Worm (Caenorhabditis elegans) whole organism, L3 larva: Measurements from ENCODE around the gene EGAP5.1.

Experiments used
- R02D3.7 ChIP-seq: fragments of 150-350 bp; optimal IDR thresholded peaks from 2 replicates; lab custom pipeline; 2014; ENCODE audit warnings: missing biosample characterization, missing genetic modification characterization
- ZK546.5 ChIP-seq: sonication (generic microtip); optimal IDR thresholded peaks from 2 replicates; lab custom pipeline; 2017; ENCODE audit warnings: missing biosample characterization, missing genetic modification characterization
- aly-2 ChIP-seq: fragments of 150-350 bp; optimal IDR thresholded peaks from 2 replicates; lab custom pipeline; 2014; ENCODE audit warnings: missing biosample characterization, missing genetic modification characterization
- ama-1 ChIP-seq: fragments of 150-350 bp; optimal IDR thresholded peaks from 2 replicates; lab custom pipeline; 2018
- ceh-16 ChIP-seq: sonication (generic microtip); optimal IDR thresholded peaks from 2 replicates; lab custom pipeline; 2017; ENCODE audit warnings: missing biosample characterization, missing genetic modification characterization
- ceh-28 ChIP-seq: fragments of 150-350 bp; optimal IDR thresholded peaks from 2 replicates; lab custom pipeline; 2014; ENCODE audit warnings: missing biosample characterization, missing genetic modification reagents, missing genetic modification characterization
- ceh-82 ChIP-seq: fragments of 150-350 bp; optimal IDR thresholded peaks from 2 replicates; lab custom pipeline; 2014; ENCODE audit warnings: missing biosample characterization, missing genetic modification characterization
- ceh-9 ChIP-seq: sonication (generic microtip); optimal IDR thresholded peaks from 2 replicates; lab custom pipeline; 2018; ENCODE audit warnings: missing biosample characterization, missing genetic modification characterization
- daf-12 ChIP-seq: fragments of 150-350 bp; optimal IDR thresholded peaks from 2 replicates; lab custom pipeline; 2014; ENCODE audit warnings: missing biosample characterization, missing genetic modification reagents, missing genetic modification characterization
- egl-27 ChIP-seq: sonication (generic microtip); optimal IDR thresholded peaks from 4 replicates; lab custom pipeline; 2017; ENCODE audit warnings: missing biosample characterization, missing genetic modification reagents, missing genetic modification characterization
- egl-5 ChIP-seq: fragments of 150-350 bp; optimal IDR thresholded peaks from 2 replicates; lab custom pipeline; 2017; ENCODE audit warnings: missing biosample characterization, missing genetic modification reagents, missing genetic modification characterization, inconsistent platforms
- elt-1 ChIP-seq: fragments of 150-350 bp; optimal IDR thresholded peaks from 2 replicates; lab custom pipeline; 2014; ENCODE audit warnings: missing biosample characterization, missing genetic modification characterization
- elt-2 ChIP-seq: sonication (generic microtip); optimal IDR thresholded peaks from 2 replicates; lab custom pipeline; 2016; ENCODE audit warnings: missing genetic modification reagents, mild to moderate bottlenecking, missing genetic modification characterization, missing compliant biosample characterization
- elt-3 ChIP-seq, 3 experiments: fragments of 150-350 bp in 1 of 3; sonication (generic microtip) in 2 of 3; optimal IDR thresholded peaks; 2 replicates in 2 of 3; 4 replicates in 1 of 3; lab custom pipeline; 2014 to 2017; ENCODE audit warnings: missing biosample characterization in 3 of 3, missing genetic modification characterization in 3 of 3
- fkh-10 ChIP-seq: sonication (generic microtip); optimal IDR thresholded peaks from 2 replicates; lab custom pipeline; 2017; ENCODE audit warnings: missing biosample characterization, missing genetic modification reagents, missing genetic modification characterization
- fkh-2 ChIP-seq: fragments of 150-350 bp; optimal IDR thresholded peaks from 2 replicates; lab custom pipeline; 2014; ENCODE audit warnings: missing biosample characterization, missing genetic modification reagents, missing genetic modification characterization
- fos-1 ChIP-seq: fragments of 150-350 bp; optimal IDR thresholded peaks from 2 replicates; lab custom pipeline; 2014; ENCODE audit warnings: missing biosample characterization, missing genetic modification characterization
- hmg-11 ChIP-seq: sonication (generic microtip); optimal IDR thresholded peaks from 2 replicates; lab custom pipeline; 2016; ENCODE audit warnings: missing genetic modification characterization, missing compliant biosample characterization
- lin-39 ChIP-seq: fragments of 150-350 bp; optimal IDR thresholded peaks from 2 replicates; lab custom pipeline; 2018; ENCODE audit warnings: missing biosample characterization, missing genetic modification reagents, missing genetic modification characterization
- lsy-12 ChIP-seq: sonication (generic microtip); optimal IDR thresholded peaks from 2 replicates; lab custom pipeline; 2016; ENCODE audit warnings: mild to moderate bottlenecking, missing genetic modification characterization, missing compliant biosample characterization
- mdl-1 ChIP-seq: fragments of 150-350 bp; optimal IDR thresholded peaks from 2 replicates; lab custom pipeline; 2014; ENCODE audit warnings: missing biosample characterization, missing genetic modification characterization
- mml-1 ChIP-seq: fragments of 150-350 bp; sonication (generic microtip); optimal IDR thresholded peaks from 3 replicates; lab custom pipeline; 2014; ENCODE audit warnings: missing biosample characterization, missing genetic modification characterization
- nhr-11 ChIP-seq: fragments of 150-350 bp; optimal IDR thresholded peaks from 2 replicates; lab custom pipeline; 2014; ENCODE audit warnings: missing biosample characterization, missing genetic modification characterization
- nhr-23 ChIP-seq: fragments of 150-350 bp; optimal IDR thresholded peaks from 2 replicates; lab custom pipeline; 2014; ENCODE audit warnings: missing biosample characterization, missing genetic modification reagents, missing genetic modification characterization
- nhr-237 ChIP-seq: fragments of 150-350 bp; optimal IDR thresholded peaks from 2 replicates; lab custom pipeline; 2014; ENCODE audit warnings: missing biosample characterization, missing genetic modification characterization
- nhr-25 ChIP-seq: sonication (generic microtip); optimal IDR thresholded peaks from 2 replicates; lab custom pipeline; 2017; ENCODE audit warnings: missing biosample characterization, missing genetic modification characterization
- nhr-28 ChIP-seq: fragments of 150-350 bp; optimal IDR thresholded peaks from 2 replicates; lab custom pipeline; 2014; ENCODE audit warnings: missing biosample characterization, missing genetic modification characterization
- nhr-43 ChIP-seq: sonication (generic microtip); optimal IDR thresholded peaks from 2 replicates; lab custom pipeline; 2016; ENCODE audit warnings: mild to moderate bottlenecking, missing genetic modification characterization, missing compliant biosample characterization; ENCODE audit not compliant: poor library complexity, severe bottlenecking
- nhr-67 ChIP-seq: fragments of 150-350 bp; optimal IDR thresholded peaks from 2 replicates; lab custom pipeline; 2014; ENCODE audit warnings: missing biosample characterization, missing genetic modification characterization
- nhr-76 ChIP-seq: fragments of 150-350 bp; sonication (generic microtip); optimal IDR thresholded peaks from 5 replicates; lab custom pipeline; 2014; ENCODE audit warnings: missing biosample characterization, missing genetic modification characterization
- nhr-77 ChIP-seq: fragments of 150-350 bp; optimal IDR thresholded peaks from 2 replicates; lab custom pipeline; 2014; ENCODE audit warnings: missing biosample characterization, missing genetic modification characterization
- pha-4 ChIP-seq: fragments of 150-350 bp; optimal IDR thresholded peaks from 2 replicates; lab custom pipeline; 2014; ENCODE audit warnings: missing biosample characterization, missing genetic modification reagents, missing genetic modification characterization
- pqm-1 ChIP-seq: fragments of 150-350 bp; optimal IDR thresholded peaks from 2 replicates; lab custom pipeline; 2017; ENCODE audit warnings: missing biosample characterization, missing genetic modification characterization, inconsistent platforms
- skn-1 ChIP-seq: fragments of 150-350 bp; optimal IDR thresholded peaks from 2 replicates; lab custom pipeline; 2014; ENCODE audit warnings: missing biosample characterization, missing genetic modification characterization
- snpc-4 ChIP-seq: fragments of 150-350 bp; optimal IDR thresholded peaks from 2 replicates; lab custom pipeline; 2014; ENCODE audit warnings: missing biosample characterization, missing genetic modification characterization
- tbx-2 ChIP-seq: sonication (generic microtip); optimal IDR thresholded peaks from 2 replicates; lab custom pipeline; 2016; ENCODE audit warnings: mild to moderate bottlenecking, missing genetic modification characterization, missing compliant biosample characterization
- unc-39 ChIP-seq: sonication (generic microtip); optimal IDR thresholded peaks from 4 replicates; lab custom pipeline; 2017; ENCODE audit warnings: missing biosample characterization, missing genetic modification characterization
- unc-62 ChIP-seq: fragments of 150-350 bp; sonication (generic microtip); optimal IDR thresholded peaks from 4 replicates; lab custom pipeline; 2014; ENCODE audit warnings: missing biosample characterization, missing genetic modification reagents, missing genetic modification characterization
- zag-1 ChIP-seq: fragments of 150-350 bp; optimal IDR thresholded peaks from 2 replicates; lab custom pipeline; 2014; ENCODE audit warnings: missing biosample characterization, missing genetic modification characterization
- ztf-11 ChIP-seq: fragments of 150-350 bp; optimal IDR thresholded peaks from 2 replicates; lab custom pipeline; 2014; ENCODE audit warnings: missing biosample characterization, missing genetic modification characterization
- ztf-4 ChIP-seq: fragments of 150-350 bp; optimal IDR thresholded peaks from 2 replicates; lab custom pipeline; 2014; ENCODE audit warnings: missing biosample characterization, missing genetic modification characterization

Gene EGAP5.1

ce11 chrX:5152931-5153330 lies 9.9 kb upstream of the EGAP5.1 start:
- TF ChIP-seq nhr-28 (tag; lab: Kevin White, UChicago), result no peak
- no peak for TF ChIP-seq elt-3 (tag; optimal IDR thresholded peaks at IDR 0.05; lab: Kevin White, UChicago)
- TF ChIP-seq fkh-10 (GFP tag; lab: Kevin White, UChicago), result no peak
- no peak for TF ChIP-seq ZK546.5 (tag; lab: Kevin White, UChicago)
- TF ChIP-seq nhr-237, result no peak
- no peak for TF ChIP-seq daf-12
- TF ChIP-seq nhr-11 (tag; lab: Kevin White, UChicago), result no peak
- TF ChIP-seq nhr-67 (tag; lab: Kevin White, UChicago), result no peak
- no peak for TF ChIP-seq unc-62 (GFP tag; lab: Kevin White, UChicago)
- TF ChIP-seq R02D3.7 (tag; lab: Kevin White, UChicago), result no peak
- TF ChIP-seq fkh-2 (tag; lab: Kevin White, UChicago), result no peak
- TF ChIP-seq mml-1 (tag; lab: Kevin White, UChicago), result no peak
- TF ChIP-seq mdl-1 (tag; lab: Kevin White, UChicago), result no peak
- TF ChIP-seq nhr-23 (tag; lab: Kevin White, UChicago), result no peak
- TF ChIP-seq pha-4 (tag; lab: Kevin White, UChicago), result no peak
- TF ChIP-seq egl-27 (tag; lab: Kevin White, UChicago), result no peak
- TF ChIP-seq unc-39 (tag; lab: Kevin White, UChicago), result no peak
- no peak for TF ChIP-seq nhr-25
- TF ChIP-seq, all 47 proteins: peak for 0

DNA sequence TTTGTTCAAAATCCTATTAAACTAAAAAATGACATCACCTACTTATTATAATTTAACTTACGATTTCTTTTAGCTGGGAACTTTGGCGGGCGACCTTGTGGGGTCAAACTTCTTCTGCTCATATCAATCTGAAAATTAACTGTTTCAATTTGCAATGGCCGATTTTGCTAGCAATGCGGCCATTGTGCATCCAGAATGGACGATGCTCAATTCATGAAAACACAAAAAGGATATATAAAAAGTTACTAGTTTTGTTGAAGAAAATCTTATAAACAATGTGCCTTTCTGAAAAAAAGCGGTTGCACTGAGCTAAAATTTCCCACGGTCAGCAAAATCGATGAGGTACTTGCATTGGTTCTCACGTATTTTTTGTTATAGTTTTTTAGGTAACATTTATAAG lies 8.6 kb upstream of the EGAP5.1 start, which contains the start of gene C31H2.3:
Gene C31H2.3, minus strand, starts transcription at position 101 of the 400 bp plus-strand sequence.
- TF ChIP-seq nhr-237 (no peak), skn-1 (tag; lab: Kevin White, UChicago) (no peak), pha-4 (tag; lab: Kevin White, UChicago) (no peak), ceh-16 (tag; lab: Kevin White, UChicago) (no peak), ama-1 (lab: Kevin White, UChicago) (no peak), zag-1 (no peak), elt-1 (tag; lab: Kevin White, UChicago) (no peak), fos-1 (tag; lab: Kevin White, UChicago) (no peak), ceh-82 (no peak), mdl-1 (tag; lab: Kevin White, UChicago) (no peak), lin-39 (tag; lab: Kevin White, UChicago) (no peak), egl-27 (tag; lab: Kevin White, UChicago) (no peak), aly-2 (no peak), hmg-11 (tag; lab: Kevin White, UChicago) (no peak), nhr-28 (tag; lab: Kevin White, UChicago) (no peak)
- TF ChIP-seq, all 47 proteins: peak for 0

DNA sequence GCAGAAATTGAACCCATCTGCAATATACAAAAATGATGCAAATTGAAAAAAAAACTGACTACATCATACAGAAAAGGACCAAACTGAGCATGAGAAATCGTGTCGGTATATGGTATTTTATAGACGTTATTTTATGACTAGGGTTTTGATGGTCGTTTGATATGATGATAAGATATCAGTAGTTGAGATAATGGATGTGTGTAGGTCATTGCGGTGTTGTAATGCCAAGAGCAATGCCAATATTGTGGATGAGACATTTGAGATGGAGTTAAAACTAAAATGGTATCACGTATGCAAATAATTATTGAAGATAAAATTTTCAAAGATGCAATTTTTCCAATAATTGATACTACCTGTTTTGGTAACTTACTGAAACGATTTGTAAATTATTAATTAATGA lies 3.2 kb upstream of the EGAP5.1 start, which contains the start of gene C31H2.4:
Gene C31H2.4, minus strand, starts transcription at position 19 of the 400 bp plus-strand sequence.
- TF ChIP-seq fos-1 (tag; lab: Kevin White, UChicago) (no peak), ceh-82 (no peak), elt-2 (peak; percentile 63), pqm-1 (peak; percentile 16), tbx-2 (tag; lab: Kevin White, UChicago) (no peak)

ce11 chrX:5164054-5164453 lies 1.2 kb downstream of the EGAP5.1 start:
- no peak for TF ChIP-seq nhr-43 (tag; lab: Kevin White, UChicago)

ce11 chrX:5165037-5165436 lies 2.2 kb downstream of the EGAP5.1 start, which contains the start of gene mans-3:
mans-3 (plus strand) TSS chrX:5165395.
- TF ChIP-seq ztf-11 (tag; lab: Kevin White, UChicago), result no peak
- no peak for TF ChIP-seq daf-12
- TF ChIP-seq mml-1 (tag; lab: Kevin White, UChicago), result peak; percentile 93
- TF ChIP-seq ztf-4, result peak; percentile 26
- TF ChIP-seq ceh-16 (tag; lab: Kevin White, UChicago), result no peak
- TF ChIP-seq elt-1 (tag; lab: Kevin White, UChicago), result peak; percentile 19
- peak; percentile 80 for TF ChIP-seq lsy-12
- peak; percentile 92 for TF ChIP-seq snpc-4
- TF ChIP-seq mdl-1 (tag; lab: Kevin White, UChicago), result peak; percentile 91
- TF ChIP-seq fos-1 (tag; lab: Kevin White, UChicago), result peak; percentile 53
- peak; percentile 94 for TF ChIP-seq nhr-43 (tag; lab: Kevin White, UChicago)
- no peak for TF ChIP-seq ceh-9 (tag; lab: Kevin White, UChicago)
- peak; percentile 52 for TF ChIP-seq pqm-1
- no peak for TF ChIP-seq nhr-77 (tag; lab: Kevin White, UChicago)
- no peak for TF ChIP-seq ZK546.5 (tag; lab: Kevin White, UChicago)
- no peak for TF ChIP-seq nhr-76 (tag; lab: Kevin White, UChicago)
- TF ChIP-seq R02D3.7 (tag; lab: Kevin White, UChicago), result peak; percentile 65
- peak; percentile 21 for TF ChIP-seq nhr-11 (tag; lab: Kevin White, UChicago)
- peak; percentile 76 for TF ChIP-seq nhr-25
- TF ChIP-seq nhr-28 (tag; lab: Kevin White, UChicago), result peak; percentile 51
- TF ChIP-seq egl-5 (tag; lab: Kevin White, UChicago), result peak; percentile 56
- peak; percentile 95 for TF ChIP-seq nhr-23 (tag; lab: Kevin White, UChicago)
- peak; percentile 78 for TF ChIP-seq fkh-10 (GFP tag; lab: Kevin White, UChicago)
- peak; percentile 88 for TF ChIP-seq tbx-2 (tag; lab: Kevin White, UChicago)
- peak; percentile 76 for TF ChIP-seq elt-2
- TF ChIP-seq zag-1, result no peak
- peak; percentile 58 for TF ChIP-seq unc-62 (GFP tag; lab: Kevin White, UChicago)
- TF ChIP-seq nhr-67 (tag; lab: Kevin White, UChicago), result no peak
- TF ChIP-seq elt-3 (tag; optimal IDR thresholded peaks at IDR 0.05; lab: Kevin White, UChicago), result no peak
- peak; percentile 91 for TF ChIP-seq hmg-11 (tag; lab: Kevin White, UChicago)
- TF ChIP-seq ama-1 (lab: Kevin White, UChicago), result no peak
- peak; percentile 62 for TF ChIP-seq ceh-28 (tag; lab: Kevin White, UChicago)
- peak; percentile 76 for TF ChIP-seq skn-1 (tag; lab: Kevin White, UChicago)
